Fruit fly (Drosophila melanogaster): ENCODE data around the gene Zw10.
A peak's percentile ranks its signal among the peaks of the same experiment; 100 is the strongest.

Gene Zw10

dm6 chrX:2642484-2643379 is 38.7 kb downstream of the Zw10 start (continued):
- no peak for TF ChIP-seq Hmx (GFP tag; optimal IDR thresholded peaks at IDR 0.05)
- TF ChIP-seq CG8924 (tag; optimal IDR thresholded peaks at IDR 0.05): no peak
- peak; percentile 60 for TF ChIP-seq CG34376 (GFP tag; optimal IDR thresholded peaks at IDR 0.05)
- TF ChIP-seq tap (tag; optimal IDR thresholded peaks at IDR 0.05): no peak
- TF ChIP-seq CG12942 (GFP tag; optimal IDR thresholded peaks at IDR 0.05): no peak
- TF ChIP-seq nmo (GFP tag; optimal IDR thresholded peaks at IDR 0.05): no peak
- TF ChIP-seq Med (GFP tag): peak; percentile 61
- TF ChIP-seq CG7928 (GFP tag; optimal IDR thresholded peaks at IDR 0.05): no peak
- TF ChIP-seq toy (GFP tag; IDR thresholded peaks at IDR 0.05): no peak
- no peak for TF ChIP-seq CG10147 (GFP tag; optimal IDR thresholded peaks at IDR 0.05)
- TF ChIP-seq CG10274 (GFP tag; optimal IDR thresholded peaks at IDR 0.05): no peak
- no peak for TF ChIP-seq chif (GFP tag; optimal IDR thresholded peaks at IDR 0.05)
- TF ChIP-seq ac (GFP tag; optimal IDR thresholded peaks at IDR 0.05): no peak
- no peak for TF ChIP-seq Hand (GFP tag; optimal IDR thresholded peaks at IDR 0.05)
- TF ChIP-seq CG7372 (GFP tag; IDR thresholded peaks at IDR 0.05): no peak
- no peak for TF ChIP-seq inv (GFP tag; IDR thresholded peaks at IDR 0.05; ENCODE audit: partially characterized antibody)
- TF ChIP-seq Sry-δ (GFP tag; optimal IDR thresholded peaks at IDR 0.05): no peak
- no peak for TF ChIP-seq NFAT (GFP tag; IDR thresholded peaks at IDR 0.05)
- no peak for TF ChIP-seq CG6683 (GFP tag; optimal IDR thresholded peaks at IDR 0.05)
- TF ChIP-seq zen2 (GFP tag; IDR thresholded peaks at IDR 0.05; ENCODE audit: partially characterized antibody): peak; percentile 65; the same call in 1 of the 3 replicates
- no peak for TF ChIP-seq CG18619 (GFP tag; optimal IDR thresholded peaks at IDR 0.05)
- no peak for TF ChIP-seq slp2 (GFP tag; optimal IDR thresholded peaks at IDR 0.05)
- peak; percentile 67 for TF ChIP-seq kah (GFP tag; optimal IDR thresholded peaks at IDR 0.05)
- TF ChIP-seq ems (GFP tag; optimal IDR thresholded peaks at IDR 0.05): no peak
- TF ChIP-seq zfh1 (GFP tag; IDR thresholded peaks at IDR 0.05): no peak
- no peak for TF ChIP-seq MBD-R2 (GFP tag; IDR thresholded peaks at IDR 0.05)
- TF ChIP-seq CG13775 (GFP tag; optimal IDR thresholded peaks at IDR 0.05): no peak
- no peak for TF ChIP-seq Taf1 (GFP tag; IDR thresholded peaks at IDR 0.05)
- no peak for TF ChIP-seq bbx (GFP tag; IDR thresholded peaks at IDR 0.05; ENCODE audit: partially characterized antibody)
- TF ChIP-seq gce (GFP tag; IDR thresholded peaks at IDR 0.05): no peak
- no peak for TF ChIP-seq Sin3A (optimal IDR thresholded peaks at IDR 0.05)
- peak; percentile 62 for TF ChIP-seq CG8478 (optimal IDR thresholded peaks at IDR 0.05)
- peak; percentile 73 for TF ChIP-seq sd (tag; optimal IDR thresholded peaks at IDR 0.05)
- TF ChIP-seq CG10462 (GFP tag; optimal IDR thresholded peaks at IDR 0.05): no peak
- TF ChIP-seq mld (GFP tag; IDR thresholded peaks at IDR 0.05; ENCODE audit: partially characterized antibody): no peak
- TF ChIP-seq peb (GFP tag; IDR thresholded peaks at IDR 0.05): no peak
- TF ChIP-seq E2f2 (GFP tag; IDR thresholded peaks at IDR 0.05): peak; percentile 37; the same call in 1 of the 2 replicates
- TF ChIP-seq ro (GFP tag; IDR thresholded peaks at IDR 0.05): no peak
- no peak for TF ChIP-seq hbn (GFP tag; IDR thresholded peaks at IDR 0.05; ENCODE audit: partially characterized antibody)
- TF ChIP-seq YL-1 (GFP tag; optimal IDR thresholded peaks at IDR 0.05): peak; percentile 8
- TF ChIP-seq CG11085 (GFP tag; IDR thresholded peaks at IDR 0.05): no peak
- TF ChIP-seq Meics (GFP tag; optimal IDR thresholded peaks at IDR 0.05): no peak
- TF ChIP-seq chm (GFP tag; IDR thresholded peaks at IDR 0.05): peak; percentile 32; the same call in 1 of the 2 replicates
- TF ChIP-seq CG31441 (GFP tag; IDR thresholded peaks at IDR 0.05): no peak
- no peak for TF ChIP-seq CG12071 (GFP tag; optimal IDR thresholded peaks at IDR 0.05)
- TF ChIP-seq zf30C (GFP tag; optimal IDR thresholded peaks at IDR 0.05): peak; percentile 50
- TF ChIP-seq pho (GFP tag; optimal IDR thresholded peaks at IDR 0.05): no peak
- TF ChIP-seq Myb (GFP tag; optimal IDR thresholded peaks at IDR 0.05): no peak
- no peak for TF ChIP-seq sqz (GFP tag; optimal IDR thresholded peaks at IDR 0.05)
- no peak for TF ChIP-seq exex (tag; optimal IDR thresholded peaks at IDR 0.05)
